Worm (Caenorhabditis elegans) whole organism, L1 larva: ENCODE data around the gene T19B10.5.
A peak's percentile ranks its signal among the peaks of the same experiment; 100 is the strongest.

ENCODE experiments used
- C04F5.9 ChIP-seq: sonication (generic microtip); optimal IDR thresholded peaks from 2 replicates; lab custom pipeline; 2016; ENCODE audit warnings: missing genetic modification characterization, missing compliant biosample characterization
- F16B12.6 ChIP-seq: fragments of 150-350 bp; optimal IDR thresholded peaks from 2 replicates; lab custom pipeline; 2014; ENCODE audit warnings: missing biosample characterization, missing genetic modification characterization
- Y116A8C.19 ChIP-seq: sonication (generic microtip); optimal IDR thresholded peaks from 2 replicates; lab custom pipeline; 2016; ENCODE audit warnings: missing compliant biosample characterization, missing genetic modification characterization, borderline replicate concordance
- aha-1 ChIP-seq: fragments of 150-350 bp; optimal IDR thresholded peaks from 2 replicates; lab custom pipeline; 2014; ENCODE audit warnings: missing biosample characterization, missing genetic modification characterization
- alr-1 ChIP-seq: fragments of 200-800 bp; sonication (Bioruptor generic); optimal IDR thresholded peaks from 2 replicates; lab custom pipeline; 2018; ENCODE audit warnings: borderline replicate concordance, mild to moderate bottlenecking, missing genetic modification characterization, missing compliant biosample characterization
- blmp-1 ChIP-seq: fragments of 150-350 bp; optimal IDR thresholded peaks from 2 replicates; lab custom pipeline; 2014; ENCODE audit warnings: missing biosample characterization, missing genetic modification characterization
- ceh-8 ChIP-seq: fragments of 200-800 bp; sonication (Bioruptor generic); optimal IDR thresholded peaks from 2 replicates; lab custom pipeline; 2018; ENCODE audit warnings: mild to moderate bottlenecking, missing genetic modification characterization, moderate library complexity, missing compliant biosample characterization
- ceh-82 ChIP-seq, 3 experiments: fragments of 150-350 bp in 1 of 3; sonication (generic microtip) in 2 of 3; optimal IDR thresholded peaks; 2 replicates each; lab custom pipeline; 2014 to 2017; ENCODE audit warnings: missing biosample characterization in 3 of 3, missing genetic modification characterization in 3 of 3
- ceh-90 ChIP-seq: sonication (generic microtip); optimal IDR thresholded peaks from 2 replicates; lab custom pipeline; 2016; ENCODE audit warnings: missing genetic modification characterization, missing compliant biosample characterization
- dsc-1 ChIP-seq: sonication (generic microtip); optimal IDR thresholded peaks from 2 replicates; lab custom pipeline; 2016; ENCODE audit warnings: mild to moderate bottlenecking, missing genetic modification characterization, missing compliant biosample characterization
- efl-1 ChIP-seq, 4 experiments: fragments of 150-350 bp; optimal IDR thresholded peaks in 3 of 4; peaks in 1 of 4; 1 replicate in 1 of 4; 2 replicates in 3 of 4; lab custom pipeline; 2014; ENCODE audit warnings: missing biosample characterization in 2 of 4, missing genetic modification characterization in 2 of 4, missing genetic modification reagents in 2 of 4
- egl-13 ChIP-seq: sonication (generic microtip); optimal IDR thresholded peaks from 2 replicates; lab custom pipeline; 2016; ENCODE audit warnings: missing genotype, missing genetic modification reagents, missing genetic modification characterization, missing compliant biosample characterization
- elt-2 ChIP-seq: sonication (generic microtip); optimal IDR thresholded peaks from 2 replicates; lab custom pipeline; 2016; ENCODE audit warnings: missing genetic modification characterization, mild to moderate bottlenecking, inconsistent platforms, missing compliant biosample characterization, missing genetic modification reagents
- elt-3 ChIP-seq, 6 experiments: fragments of 150-350 bp in 1 of 6; sonication (generic microtip); optimal IDR thresholded peaks; 2 replicates each; lab custom pipeline; 2017 to 2018; ENCODE audit warnings: missing biosample characterization in 6 of 6, missing genetic modification characterization in 6 of 6, inconsistent platforms in 1 of 6
- fkh-10 ChIP-seq: sonication (generic microtip); optimal IDR thresholded peaks from 2 replicates; lab custom pipeline; 2017; ENCODE audit warnings: missing biosample characterization, missing genetic modification reagents, missing genetic modification characterization
- fkh-8 ChIP-seq: sonication (generic microtip); optimal IDR thresholded peaks from 2 replicates; lab custom pipeline; 2016; ENCODE audit warnings: mild to moderate bottlenecking, missing genetic modification characterization, missing compliant biosample characterization
- grh-1 ChIP-seq: fragments of 200-800 bp; sonication (Bioruptor generic); IDR thresholded peaks from 2 replicates; pipeline ENCODE4 v1.3.6; 2022; ENCODE audit warnings: missing genetic modification reagents, missing genetic modification characterization, missing compliant biosample characterization
- jun-1 ChIP-seq: fragments of 150-350 bp; optimal IDR thresholded peaks from 2 replicates; lab custom pipeline; 2014; ENCODE audit warnings: missing biosample characterization, missing genetic modification reagents, missing genetic modification characterization
- lin-14 ChIP-seq: fragments of 200-800 bp; sonication (Bioruptor generic); optimal IDR thresholded peaks from 2 replicates; lab custom pipeline; 2018; ENCODE audit warnings: mild to moderate bottlenecking, missing genetic modification characterization, moderate library complexity, missing compliant biosample characterization
- lsy-2 ChIP-seq, 2 experiments: fragments of 150-350 bp; optimal IDR thresholded peaks; 2 replicates each; lab custom pipeline; 2014; ENCODE audit warnings: missing biosample characterization in 2 of 2, missing genetic modification characterization in 2 of 2
- mep-1 ChIP-seq: fragments of 150-350 bp; optimal IDR thresholded peaks from 2 replicates; lab custom pipeline; 2014; ENCODE audit warnings: missing biosample characterization, missing genetic modification characterization
- nhr-11 ChIP-seq: fragments of 150-350 bp; optimal IDR thresholded peaks from 2 replicates; lab custom pipeline; 2014; ENCODE audit warnings: missing biosample characterization, missing genetic modification characterization
- nhr-12 ChIP-seq: sonication (generic microtip); optimal IDR thresholded peaks from 2 replicates; lab custom pipeline; 2017; ENCODE audit warnings: missing biosample characterization, missing genetic modification characterization
- nhr-20 ChIP-seq: sonication (generic microtip); optimal IDR thresholded peaks from 2 replicates; lab custom pipeline; 2016; ENCODE audit warnings: mild to moderate bottlenecking, missing genetic modification characterization, missing compliant biosample characterization
- nhr-28 ChIP-seq: fragments of 150-350 bp; optimal IDR thresholded peaks from 2 replicates; lab custom pipeline; 2014; ENCODE audit warnings: missing biosample characterization, missing genetic modification characterization
- nhr-47 ChIP-seq: sonication (generic microtip); optimal IDR thresholded peaks from 2 replicates; lab custom pipeline; 2016; ENCODE audit warnings: mild to moderate bottlenecking, missing genetic modification characterization, moderate library complexity, missing compliant biosample characterization
- nhr-71 ChIP-seq: sonication (generic microtip); optimal IDR thresholded peaks from 2 replicates; lab custom pipeline; 2016; ENCODE audit warnings: mild to moderate bottlenecking, missing genetic modification characterization, moderate library complexity, missing compliant biosample characterization
- nhr-77 ChIP-seq: fragments of 150-350 bp; optimal IDR thresholded peaks from 2 replicates; lab custom pipeline; 2014; ENCODE audit warnings: missing biosample characterization, missing genetic modification characterization
- nhr-84 ChIP-seq: sonication (generic microtip); optimal IDR thresholded peaks from 2 replicates; lab custom pipeline; 2017; ENCODE audit warnings: missing biosample characterization, missing genetic modification characterization
- nhr-85 ChIP-seq: sonication (generic microtip); peaks from one replicate; lab custom pipeline; 2016; ENCODE audit warnings: missing genetic modification characterization, inconsistent platforms, missing compliant biosample characterization
- pax-3 ChIP-seq: fragments of 200-800 bp; sonication (Bioruptor generic); optimal IDR thresholded peaks from 2 replicates; lab custom pipeline; 2018; ENCODE audit warnings: mild to moderate bottlenecking, missing genetic modification characterization, moderate library complexity, missing compliant biosample characterization
- snu-23 ChIP-seq: sonication (generic microtip); optimal IDR thresholded peaks from 2 replicates; lab custom pipeline; 2016; ENCODE audit warnings: missing genetic modification characterization, missing compliant biosample characterization
- swsn-7 ChIP-seq: sonication (generic microtip); optimal IDR thresholded peaks from 2 replicates; lab custom pipeline; 2016; ENCODE audit warnings: missing genetic modification characterization, missing compliant biosample characterization
- zag-1 ChIP-seq: fragments of 150-350 bp; optimal IDR thresholded peaks from 2 replicates; lab custom pipeline; 2014; ENCODE audit warnings: missing biosample characterization, missing genetic modification characterization
- ztf-11 ChIP-seq, 2 experiments: sonication (generic microtip); optimal IDR thresholded peaks; 2 replicates each; lab custom pipeline; 2016 to 2017; ENCODE audit warnings: missing genetic modification characterization in 2 of 2, missing biosample characterization in 1 of 2, missing compliant biosample characterization in 1 of 2
- ztf-4 ChIP-seq: fragments of 150-350 bp; optimal IDR thresholded peaks from 2 replicates; lab custom pipeline; 2014; ENCODE audit warnings: missing biosample characterization, missing genetic modification characterization

Gene T19B10.5

ce11 chrV:11211323-11211722, 23.1 kb upstream of the T19B10.5 start:
- TF ChIP-seq fkh-10 (GFP tag; lab: Kevin White, UChicago) = peak; percentile 9
- TF ChIP-seq nhr-28 (tag; lab: Kevin White, UChicago) = no peak
- TF ChIP-seq nhr-47 = peak; percentile 45
- TF ChIP-seq dsc-1 (tag; lab: Kevin White, UChicago) = peak; percentile 96
- peak; percentile 4 for TF ChIP-seq nhr-20 (tag; lab: Kevin White, UChicago)
- no peak for TF ChIP-seq ceh-82 (tag; optimal IDR thresholded peaks at IDR 0.05; lab: Kevin White, UChicago)
- TF ChIP-seq pax-3 = peak; percentile 47
- peak; percentile 70 for TF ChIP-seq fkh-8 (tag; lab: Kevin White, UChicago)

ce11 chrV:11214569-11214968, 19.9 kb upstream of the T19B10.5 start:
- no peak for TF ChIP-seq nhr-84
- TF ChIP-seq dsc-1 (tag; lab: Kevin White, UChicago) = peak; percentile 58

ce11 chrV:11216137-11216536, 18.3 kb upstream of the T19B10.5 start:
- TF ChIP-seq elt-3 (tag; optimal IDR thresholded peaks at IDR 0.05; lab: Kevin White, UChicago) (no peak), pax-3 (no peak), nhr-11 (no peak), C04F5.9 (no peak), aha-1 (tag; lab: Kevin White, UChicago) (no peak)

ce11 chrV:11217394-11217793, 17.1 kb upstream of the T19B10.5 start, which contains the start of gene cyp-29A2:
TSS of gene cyp-29A2 (plus strand) at chrV:11217583.
- no peak for TF ChIP-seq ceh-90 (tag; lab: Kevin White, UChicago)
- TF ChIP-seq blmp-1 (tag; lab: Kevin White, UChicago) = peak; percentile 7
- TF ChIP-seq elt-3 (tag; optimal IDR thresholded peaks at IDR 0.05; lab: Kevin White, UChicago) = peak in 1 of 6 experiments; percentile 16
- TF ChIP-seq jun-1 (tag; lab: Kevin White, UChicago) = no peak
- TF ChIP-seq elt-2 = peak; percentile 17
- no peak for TF ChIP-seq zag-1 (tag; lab: Kevin White, UChicago)
- no peak for TF ChIP-seq F16B12.6 (tag; lab: Kevin White, UChicago)
- TF ChIP-seq nhr-77 (tag; lab: Kevin White, UChicago) = no peak
- TF ChIP-seq nhr-84 = no peak
- TF ChIP-seq egl-13 (tag; lab: Kevin White, UChicago) = no peak
- no peak for TF ChIP-seq ztf-11 (tag; optimal IDR thresholded peaks at IDR 0.05; lab: Kevin White, UChicago)
- peak; percentile 11 for TF ChIP-seq lin-14 (GFP tag; lab: Kevin White, UChicago)
- no peak for TF ChIP-seq ceh-8 (GFP tag; lab: Kevin White, UChicago)
- TF ChIP-seq nhr-20 (tag; lab: Kevin White, UChicago) = peak; percentile 52
- TF ChIP-seq swsn-7 (tag; lab: Kevin White, UChicago) = no peak
- TF ChIP-seq nhr-85 (tag; lab: Kevin White, UChicago) = peak; percentile 8
- TF ChIP-seq snu-23 (GFP tag; lab: Kevin White, UChicago) = peak; percentile 17
- TF ChIP-seq grh-1 = no peak
- TF ChIP-seq mep-1 (tag; lab: Kevin White, UChicago) = no peak
- no peak for TF ChIP-seq ztf-4 (tag; lab: Kevin White, UChicago)
- TF ChIP-seq lsy-2 (tag; optimal IDR thresholded peaks at IDR 0.05; lab: Kevin White, UChicago) = no peak
- no peak for TF ChIP-seq dsc-1 (tag; lab: Kevin White, UChicago)
- TF ChIP-seq nhr-12 = no peak
- TF ChIP-seq nhr-71 = peak; percentile 22
- TF ChIP-seq efl-1 (optimal IDR thresholded peaks at IDR 0.05; lab: Kevin White, UChicago) = no peak
- TF ChIP-seq efl-1 (GFP tag; optimal IDR thresholded peaks at IDR 0.05 in 1 of 2; lab: Kevin White, UChicago) = no peak
- no peak for TF ChIP-seq alr-1 (tag; lab: Kevin White, UChicago)

ce11 chrV:11220415-11220814, 14.0 kb upstream of the T19B10.5 start:
- TF ChIP-seq elt-3 (tag; optimal IDR thresholded peaks at IDR 0.05; lab: Kevin White, UChicago) (peak in 2 of 6 experiments; percentile 44 to 83), Y116A8C.19 (no peak)
